Worm (Caenorhabditis elegans): ENCODE data around the gene efn-2.

ce11 chrIV:10576624-10577023 lies 474 bp downstream of the efn-2 start:
- TF ChIP-seq blmp-1 (tag; optimal IDR thresholded peaks at IDR 0.05): peak; percentile 54
- TF ChIP-seq rnt-1 (tag; optimal IDR thresholded peaks at IDR 0.05): no peak
- TF ChIP-seq pqm-1 (tag; optimal IDR thresholded peaks at IDR 0.05): no peak
- no peak for TF ChIP-seq nhr-84 (tag; optimal IDR thresholded peaks at IDR 0.05)
- TF ChIP-seq skn-1 (tag; optimal IDR thresholded peaks at IDR 0.05): no peak
- no peak for TF ChIP-seq elt-3 (tag; optimal IDR thresholded peaks at IDR 0.05)
- TF ChIP-seq elt-2 (tag; optimal IDR thresholded peaks at IDR 0.05): no peak
- no peak for TF ChIP-seq lsy-2 (tag; optimal IDR thresholded peaks at IDR 0.05)
- no peak for TF ChIP-seq dpl-1 (GFP tag; optimal IDR thresholded peaks at IDR 0.05)
- no peak for TF ChIP-seq nhr-28 (tag; optimal IDR thresholded peaks at IDR 0.05)
- no peak for TF ChIP-seq ztf-11 (tag; optimal IDR thresholded peaks at IDR 0.05)
- no peak for TF ChIP-seq fos-1 (tag; optimal IDR thresholded peaks at IDR 0.05)
- no peak for TF ChIP-seq sptf-1 (tag; optimal IDR thresholded peaks at IDR 0.05)

Data from whole organism, L1 larva.